Worm (Caenorhabditis elegans): ENCODE data around the gene gnrr-3.
A peak's percentile ranks its signal among the peaks of the same experiment; 100 is the strongest.

The gnrr-3 gene

ce11 chrX:10026347-10026746 lies 22.9 kb upstream of the gnrr-3 start (continued):
- TF ChIP-seq nhr-6 (tag; optimal IDR thresholded peaks at IDR 0.05) (no peak), dve-1 (tag; optimal IDR thresholded peaks at IDR 0.05; ENCODE audit: insufficient read depth) (peak; percentile 66), lir-3 (tag; optimal IDR thresholded peaks at IDR 0.05) (no peak), T20F7.1 (GFP tag; optimal IDR thresholded peaks at IDR 0.05) (no peak), nhr-11 (tag; optimal IDR thresholded peaks at IDR 0.05) (peak; percentile 29), lin-29 (GFP tag; IDR thresholded peaks at IDR 0.05) (no peak), tag-97 (GFP tag; IDR thresholded peaks at IDR 0.05) (no peak), nhr-42 (GFP tag; IDR thresholded peaks at IDR 0.05) (no peak), spr-1 (tag; optimal IDR thresholded peaks at IDR 0.05) (no peak), php-3 (GFP tag; IDR thresholded peaks at IDR 0.05) (no peak), duxl-1 (tag; optimal IDR thresholded peaks at IDR 0.05; ENCODE audit: poor library complexity) (no peak), lin-39 (tag; optimal IDR thresholded peaks at IDR 0.05) (no peak), skn-1 (tag; optimal IDR thresholded peaks at IDR 0.05) (no peak), mxl-3 (GFP tag; optimal IDR thresholded peaks at IDR 0.05) (peak; percentile 39), lin-38 (GFP tag; IDR thresholded peaks at IDR 0.05) (no peak), T26A8.4 (GFP tag; IDR thresholded peaks at IDR 0.05) (no peak), egl-27 (tag; optimal IDR thresholded peaks at IDR 0.05) (no peak), fos-1 (tag; optimal IDR thresholded peaks at IDR 0.05) (no peak), daf-8 (GFP tag; IDR thresholded peaks at IDR 0.05) (no peak), dmd-6 (GFP tag; IDR thresholded peaks at IDR 0.05) (no peak), nhr-111 (GFP tag; optimal IDR thresholded peaks at IDR 0.05) (no peak), F10B5.3 (tag; optimal IDR thresholded peaks at IDR 0.05) (no peak), gei-8 (GFP tag; optimal IDR thresholded peaks at IDR 0.05) (no peak), pqm-1 (tag; optimal IDR thresholded peaks at IDR 0.05) (no peak), nhr-48 (tag; optimal IDR thresholded peaks at IDR 0.05) (no peak), Y5F2A.4 (GFP tag; optimal IDR thresholded peaks at IDR 0.05) (no peak), Y75B8A.6 (GFP tag; IDR thresholded peaks at IDR 0.05) (no peak), vab-7 (GFP tag; IDR thresholded peaks at IDR 0.05) (no peak), unc-62 (GFP tag; optimal IDR thresholded peaks at IDR 0.05 in 1 of 2) (peak in 1 of 2 experiments; percentile 97), unc-62 (tag; optimal IDR thresholded peaks at IDR 0.05) (no peak), hlh-30 (tag; optimal IDR thresholded peaks at IDR 0.05; ENCODE audit: insufficient read depth) (no peak), unc-39 (tag; optimal IDR thresholded peaks at IDR 0.05) (no peak), aha-1 (tag) (peak; percentile 54), zfp-3 (GFP tag; conservative IDR thresholded peaks at IDR 0.05) (no peak), arid-1 (GFP tag; conservative IDR thresholded peaks at IDR 0.05) (no peak), mep-1 (tag; optimal IDR thresholded peaks at IDR 0.05) (peak; percentile 53), R02D3.7 (tag; optimal IDR thresholded peaks at IDR 0.05) (no peak), daf-16 (GFP tag; optimal IDR thresholded peaks at IDR 0.05) (peak in 1 of 2 experiments; percentile 40), daf-16 (tag; optimal IDR thresholded peaks at IDR 0.05) (no peak), mes-2 (tag; optimal IDR thresholded peaks at IDR 0.05; ENCODE audit: poor library complexity, severe bottlenecking) (peak; percentile 13), D1046.2 (GFP tag; IDR thresholded peaks at IDR 0.05) (no peak), nhr-28 (tag; optimal IDR thresholded peaks at IDR 0.05) (peak; percentile 80), spr-3 (GFP tag; optimal IDR thresholded peaks at IDR 0.05) (no peak), lin-13 (GFP tag; optimal IDR thresholded peaks at IDR 0.05) (no peak), dmd-8 (GFP tag; IDR thresholded peaks at IDR 0.05) (no peak), sdz-12 (GFP tag; optimal IDR thresholded peaks at IDR 0.05) (no peak), F49E8.2 (tag; optimal IDR thresholded peaks at IDR 0.05; ENCODE audit: borderline replicate concordance) (no peak), zip-2 (tag; optimal IDR thresholded peaks at IDR 0.05) (no peak), jun-1 (tag; optimal IDR thresholded peaks at IDR 0.05) (no peak), lsy-2 (tag; optimal IDR thresholded peaks at IDR 0.05) (peak in 1 of 2 experiments; percentile 39), nhr-102 (tag; optimal IDR thresholded peaks at IDR 0.05) (no peak), Y48G9A.11 (GFP tag; IDR thresholded peaks at IDR 0.05) (no peak), ceh-20 (GFP tag; IDR thresholded peaks at IDR 0.05) (no peak)

Measured in whole organism, L4 larva.